Worm (Caenorhabditis elegans): ENCODE data around the gene C31B8.9.
A peak's percentile ranks its signal among the peaks of the same experiment; 100 is the strongest.

Gene C31B8.9

DNA sequence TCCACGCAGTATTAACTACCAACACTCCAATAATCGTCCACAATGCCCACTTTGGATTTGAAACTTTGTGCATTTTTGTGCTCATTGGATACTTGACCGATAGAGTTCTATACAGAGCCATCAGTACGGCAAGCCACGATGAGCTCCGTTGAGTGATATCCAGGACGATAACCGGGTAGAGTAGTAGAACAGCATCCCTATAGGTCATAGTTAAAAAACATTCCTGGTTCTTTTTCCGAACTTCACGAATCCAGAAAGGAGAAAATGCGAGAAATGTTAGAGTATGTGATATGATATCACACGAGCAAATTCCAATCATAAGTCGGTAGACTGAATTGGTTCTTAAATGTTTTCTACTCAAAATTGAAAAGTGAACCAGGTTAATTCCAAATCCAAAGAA lies 24.5 kb downstream of the C31B8.9 start:
- TF ChIP-seq ceh-9 (tag; optimal IDR thresholded peaks at IDR 0.05): no peak

DNA sequence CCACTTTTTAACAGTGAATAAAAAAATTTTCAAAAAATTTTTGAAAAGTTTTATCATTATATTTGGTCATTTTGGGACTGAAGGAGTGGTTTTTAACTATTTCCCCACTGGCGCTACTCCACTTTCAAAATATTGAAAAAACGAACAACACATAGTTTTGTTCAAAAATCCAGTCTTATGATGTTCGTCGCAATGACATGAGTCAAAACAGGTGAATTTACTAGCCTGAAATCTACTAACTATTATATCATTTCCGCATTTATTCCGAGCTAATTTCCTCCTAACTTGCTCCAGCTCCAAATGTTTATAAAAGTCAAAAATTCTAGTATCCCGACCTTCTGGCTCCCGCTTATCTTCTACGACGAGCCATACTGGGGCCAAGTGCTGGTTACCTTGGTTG lies 28.4 kb downstream of the C31B8.9 start, which contains the start of gene sre-24:
Gene sre-24, plus strand, starts transcription at position 301 of the 400 bp plus-strand sequence.
- TF ChIP-seq daf-12 (tag; optimal IDR thresholded peaks at IDR 0.05) (no peak), ZK546.5 (tag; optimal IDR thresholded peaks at IDR 0.05) (no peak), nhr-28 (tag; optimal IDR thresholded peaks at IDR 0.05) (no peak), lin-15B (tag; optimal IDR thresholded peaks at IDR 0.05) (no peak)

DNA sequence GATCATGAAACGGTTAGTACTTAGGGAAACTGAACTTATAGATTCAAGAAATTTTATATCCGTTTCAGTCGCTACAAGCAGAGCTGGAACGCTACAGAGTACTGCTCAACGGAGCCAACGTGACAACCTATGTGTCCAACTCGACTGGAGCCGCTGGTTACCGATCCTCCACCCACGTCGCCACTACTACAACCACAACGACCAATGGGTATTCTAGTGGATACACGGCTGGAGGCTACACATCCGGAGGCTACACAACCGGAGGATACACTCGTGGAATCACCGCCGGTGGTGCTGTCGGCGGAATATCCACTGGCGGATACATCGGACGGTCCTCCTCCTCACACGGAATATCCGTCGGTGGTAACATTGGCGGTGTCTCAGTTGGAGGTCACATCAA lies 29.7 kb downstream of the C31B8.9 start:
- TF ChIP-seq hmg-11 (tag; optimal IDR thresholded peaks at IDR 0.05) (no peak), egl-27 (tag; optimal IDR thresholded peaks at IDR 0.05) (no peak)

DNA sequence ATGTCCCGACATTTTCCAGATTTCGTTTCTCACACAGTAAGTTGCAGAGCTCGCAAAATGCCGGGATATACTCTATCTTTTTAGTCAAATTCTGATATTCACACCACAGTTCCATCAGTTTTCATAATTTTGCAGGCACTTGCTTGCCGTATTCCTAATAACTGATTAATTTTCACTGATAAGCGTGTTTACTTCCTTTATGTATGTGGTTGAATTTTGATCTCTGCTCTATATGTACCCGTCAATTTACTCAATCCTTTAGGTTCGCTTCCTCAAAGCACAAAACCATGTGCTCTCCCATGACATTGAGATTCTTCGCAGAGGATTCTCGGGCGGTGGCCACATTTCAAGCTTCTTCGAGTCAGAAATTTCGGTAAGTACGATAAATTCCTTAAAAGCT lies 31.2 kb downstream of the C31B8.9 start:
- TF ChIP-seq elt-2 (tag; optimal IDR thresholded peaks at IDR 0.05) (peak; percentile 40), pqm-1 (tag; optimal IDR thresholded peaks at IDR 0.05) (peak; percentile 10), fos-1 (tag; optimal IDR thresholded peaks at IDR 0.05) (no peak)

DNA sequence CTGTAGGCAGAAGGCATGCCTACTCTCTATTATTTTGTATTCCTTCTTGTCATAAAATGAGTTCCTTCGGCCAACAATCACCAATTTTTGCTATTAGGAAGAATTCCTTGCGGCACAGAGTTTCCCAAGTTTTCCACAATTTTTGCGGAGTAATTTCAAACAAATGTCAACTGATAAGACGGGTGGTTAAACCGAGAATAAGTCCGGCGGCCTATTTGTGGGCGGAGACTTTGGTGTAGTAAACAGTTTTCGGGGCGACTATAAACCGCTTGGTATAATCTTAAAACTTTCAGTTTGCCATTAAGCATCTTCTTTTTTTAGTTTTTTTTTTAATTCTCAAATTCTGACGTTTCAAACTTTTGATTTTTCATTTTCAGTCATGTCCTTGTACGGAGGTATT lies 31.8 kb downstream of the C31B8.9 start, which contains the start of gene ifc-1:
Gene ifc-1, plus strand, starts transcription at position 378 of the 400 bp plus-strand sequence.
- TF ChIP-seq nhr-76 (tag; optimal IDR thresholded peaks at IDR 0.05): no peak
- peak; percentile 57 for TF ChIP-seq elt-2 (tag; optimal IDR thresholded peaks at IDR 0.05)
- no peak for TF ChIP-seq ceh-28 (tag; optimal IDR thresholded peaks at IDR 0.05)

DNA sequence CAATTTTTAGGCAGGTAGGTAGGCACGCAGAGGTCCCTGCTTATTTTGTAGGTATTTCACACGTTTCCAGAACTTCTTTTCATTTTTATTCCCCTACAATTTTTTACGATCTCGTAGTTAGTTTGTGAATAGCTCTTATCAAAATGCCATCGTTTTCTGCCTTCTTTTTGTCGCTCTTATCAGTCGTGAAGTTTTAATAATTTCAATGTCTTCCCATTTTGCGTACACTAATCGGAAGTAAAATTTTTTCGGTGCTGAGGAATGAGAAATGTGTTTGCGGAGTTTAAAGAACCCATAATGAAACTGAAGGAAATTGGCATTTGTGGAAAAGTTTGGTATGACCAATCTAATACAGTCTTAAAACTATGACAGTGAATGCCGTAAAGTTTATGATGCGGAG lies 32.4 kb downstream of the C31B8.9 start:
- TF ChIP-seq nhr-11 (tag; optimal IDR thresholded peaks at IDR 0.05): no peak
- peak; percentile 49 for TF ChIP-seq pqm-1 (tag; optimal IDR thresholded peaks at IDR 0.05)
- TF ChIP-seq sea-2 (GFP tag; optimal IDR thresholded peaks at IDR 0.05): no peak
- no peak for TF ChIP-seq mdl-1 (tag; optimal IDR thresholded peaks at IDR 0.05)
- TF ChIP-seq elt-2 (tag; optimal IDR thresholded peaks at IDR 0.05): peak; percentile 84
- TF ChIP-seq nhr-237 (tag; optimal IDR thresholded peaks at IDR 0.05): no peak
- TF ChIP-seq jun-1 (tag; optimal IDR thresholded peaks at IDR 0.05): peak; percentile 59
- TF ChIP-seq lin-15B (tag; optimal IDR thresholded peaks at IDR 0.05): no peak

DNA sequence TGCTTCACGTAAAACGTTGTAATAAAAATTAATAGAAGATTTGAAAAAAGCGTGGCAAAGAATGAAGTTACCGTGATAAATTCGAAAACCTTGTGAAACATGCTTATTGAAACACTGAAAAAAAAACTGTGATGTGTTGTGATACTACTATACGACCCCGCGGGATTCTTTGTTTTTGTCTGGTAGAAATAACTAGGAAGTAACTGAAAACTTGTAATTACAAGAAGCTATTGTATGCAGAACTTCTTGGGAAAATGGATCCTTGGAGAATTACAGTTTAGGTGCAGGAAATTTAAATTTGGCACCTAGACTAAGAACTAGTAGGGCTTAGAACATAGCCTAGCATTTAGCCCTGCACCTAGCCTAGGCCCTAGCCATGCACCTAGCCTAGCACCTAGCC lies 33.0 kb downstream of the C31B8.9 start, which contains the start of gene str-39:
Gene str-39, minus strand, starts transcription at position 101 of the 400 bp plus-strand sequence.
- no peak for TF ChIP-seq elt-2 (tag; optimal IDR thresholded peaks at IDR 0.05)
- no peak for TF ChIP-seq pha-4 (tag; optimal IDR thresholded peaks at IDR 0.05)
- TF ChIP-seq egl-5 (tag; optimal IDR thresholded peaks at IDR 0.05): no peak

DNA sequence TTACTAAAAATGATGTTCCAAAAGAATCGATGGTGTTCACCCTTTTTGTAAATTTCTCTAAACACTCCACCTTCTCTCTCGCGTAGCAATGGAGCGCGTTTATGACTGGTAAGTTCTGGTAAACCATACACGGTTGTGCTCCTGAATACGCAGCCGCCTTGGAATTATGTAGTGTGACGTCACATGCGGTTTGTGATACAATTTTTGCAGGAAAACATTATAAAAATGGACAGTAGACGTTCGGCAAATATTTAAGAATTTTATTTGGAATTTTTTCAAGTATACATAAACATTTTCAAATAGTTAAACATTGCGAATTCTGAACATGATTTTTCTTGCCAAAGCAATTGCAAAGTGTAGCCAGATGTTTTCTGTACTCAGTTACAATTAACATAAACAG lies 35.3 kb downstream of the C31B8.9 start, which contains the start of gene F37B4.10:
Gene F37B4.10, minus strand, starts transcription at position 101 of the 400 bp plus-strand sequence.
- TF ChIP-seq sea-2 (GFP tag; optimal IDR thresholded peaks at IDR 0.05) (no peak), nhr-67 (tag; optimal IDR thresholded peaks at IDR 0.05) (no peak), fkh-2 (tag; optimal IDR thresholded peaks at IDR 0.05) (no peak), elt-2 (tag; optimal IDR thresholded peaks at IDR 0.05) (peak; percentile 8), nhr-12 (tag; optimal IDR thresholded peaks at IDR 0.05) (no peak), nhr-11 (tag; optimal IDR thresholded peaks at IDR 0.05) (no peak), skn-1 (tag; optimal IDR thresholded peaks at IDR 0.05) (no peak), ztf-4 (tag; optimal IDR thresholded peaks at IDR 0.05) (no peak)

DNA sequence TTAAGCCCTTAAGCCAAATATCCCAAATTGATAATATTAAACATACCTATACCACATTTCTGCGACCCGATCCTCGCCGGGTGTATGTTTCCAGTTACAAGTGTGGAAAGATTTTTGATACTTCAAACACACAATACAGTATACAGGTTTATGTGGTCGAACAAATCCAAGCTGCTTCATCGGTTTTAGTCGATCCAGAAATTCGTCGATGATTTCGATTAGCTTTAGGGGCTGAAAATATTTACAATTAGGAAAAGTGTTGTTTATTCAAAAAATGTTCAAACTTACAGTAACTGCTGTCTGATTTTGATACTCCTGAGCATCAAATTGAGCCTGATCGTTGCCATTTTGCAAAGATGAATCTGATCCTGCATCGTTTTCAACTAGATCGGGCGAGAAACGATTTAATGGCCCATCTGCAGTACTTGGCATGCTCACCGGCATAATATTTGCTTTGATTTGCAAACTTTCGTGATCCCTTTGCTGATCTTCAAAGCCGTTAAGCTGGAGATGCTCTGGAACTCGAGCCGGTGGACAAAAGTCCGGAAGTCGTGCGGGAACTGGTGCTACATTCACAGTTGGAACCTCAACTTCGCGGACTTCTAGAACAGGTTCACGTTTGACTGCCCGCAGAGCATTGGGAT lies 36.5 kb downstream of the C31B8.9 start:
- TF ChIP-seq nhr-237 (tag; optimal IDR thresholded peaks at IDR 0.05): no peak
- TF ChIP-seq jun-1 (tag; optimal IDR thresholded peaks at IDR 0.05): no peak
- TF ChIP-seq nhr-11 (tag; optimal IDR thresholded peaks at IDR 0.05): no peak
- no peak for TF ChIP-seq ZK546.5 (tag; optimal IDR thresholded peaks at IDR 0.05)
- TF ChIP-seq lsy-12 (tag; optimal IDR thresholded peaks at IDR 0.05): no peak
- no peak for TF ChIP-seq ztf-4 (tag; optimal IDR thresholded peaks at IDR 0.05)
- TF ChIP-seq unc-62 (GFP tag; optimal IDR thresholded peaks at IDR 0.05): no peak
- TF ChIP-seq ztf-11 (tag; optimal IDR thresholded peaks at IDR 0.05): no peak
- no peak for TF ChIP-seq nfya-1 (tag; optimal IDR thresholded peaks at IDR 0.05; ENCODE audit: insufficient read depth)
- no peak for TF ChIP-seq R02D3.7 (tag; optimal IDR thresholded peaks at IDR 0.05)
- no peak for TF ChIP-seq mml-1 (tag; optimal IDR thresholded peaks at IDR 0.05)
- TF ChIP-seq lin-15B (tag; optimal IDR thresholded peaks at IDR 0.05): no peak
- TF ChIP-seq mdl-1 (tag; optimal IDR thresholded peaks at IDR 0.05): no peak
- TF ChIP-seq sea-2 (GFP tag; optimal IDR thresholded peaks at IDR 0.05): no peak
- TF ChIP-seq hmg-11 (tag; optimal IDR thresholded peaks at IDR 0.05): no peak
- no peak for TF ChIP-seq ceh-16 (tag; optimal IDR thresholded peaks at IDR 0.05)
- TF ChIP-seq nhr-28 (tag; optimal IDR thresholded peaks at IDR 0.05): no peak

Data from whole organism, L3 larva.